Fruit fly (Drosophila melanogaster) whole organism: ENCODE data around the gene rpk.

Experiments
- CG8478 ChIP-seq: fragments of >200 bp; optimal IDR thresholded peaks from 2 replicates; lab custom pipeline; 2018; ENCODE audit warnings: inconsistent platforms
- Dll ChIP-seq: fragments of >200 bp; optimal IDR thresholded peaks from 2 replicates; lab custom pipeline; 2017
- EcR ChIP-seq, 2 experiments: fragments of >200 bp; optimal IDR thresholded peaks; 2 replicates each; lab custom pipeline; 2017; ENCODE audit warnings: missing biosample characterization in 2 of 2, missing genetic modification characterization in 2 of 2, missing genetic modification reagents in 2 of 2
- pan ChIP-seq: fragments of >200 bp; optimal IDR thresholded peaks from 2 replicates; lab custom pipeline; 2017
- psq ChIP-seq: fragments of >200 bp; optimal IDR thresholded peaks from 2 replicates; lab custom pipeline; 2017
- usp ChIP-seq: fragments of >200 bp; optimal IDR thresholded peaks from 2 replicates; lab custom pipeline; 2017; ENCODE audit warnings: missing biosample characterization, missing genetic modification characterization, mixed read lengths

- no peak for TF ChIP-seq pan (lab: Kevin White, UChicago)
- no peak for TF ChIP-seq usp (GFP tag; lab: Kevin White, UChicago)
- TF ChIP-seq EcR (GFP tag; optimal IDR thresholded peaks at IDR 0.05; lab: Kevin White, UChicago): no peak
- TF ChIP-seq Dll (lab: Kevin White, UChicago): no peak
- TF ChIP-seq psq: no peak
- TF ChIP-seq CG8478 (lab: Kevin White, UChicago): no peak
Observed at dm6 chr3R:4664199-4664598, 18.4 kb downstream of the rpk start.
